Worm (Caenorhabditis elegans): ENCODE data around the gene T19D12.9.

ce11 chrII:6637854-6638253 is 16.3 kb downstream of the T19D12.9 start:
- TF ChIP-seq nhr-77 (tag; optimal IDR thresholded peaks at IDR 0.05) (no peak), fos-1 (tag; optimal IDR thresholded peaks at IDR 0.05) (no peak), spr-3 (GFP tag; optimal IDR thresholded peaks at IDR 0.05) (no peak), unc-130 (GFP tag; optimal IDR thresholded peaks at IDR 0.05) (no peak), fkh-10 (GFP tag; optimal IDR thresholded peaks at IDR 0.05) (no peak), nhr-76 (tag; optimal IDR thresholded peaks at IDR 0.05) (no peak), ztf-11 (tag; optimal IDR thresholded peaks at IDR 0.05) (no peak), arid-1 (GFP tag; conservative IDR thresholded peaks at IDR 0.05) (no peak)

All from whole organism, L4 larva.